Fruit fly (Drosophila melanogaster) whole organism, embryonic: Measurements from ENCODE around the gene kibra.
A peak's percentile ranks its signal among the peaks of the same experiment; 100 is the strongest.

ENCODE experiments used
- Adf1 ChIP-seq: fragments of 200-800 bp; sonication (Bioruptor generic); IDR thresholded peaks from 2 replicates; pipeline ENCODE4 v1.3.6; 2022; ENCODE audit warnings: missing biosample characterization, missing genetic modification characterization
- BEAF-32 ChIP-seq: fragments of 200-800 bp; sonication (Bioruptor generic); optimal IDR thresholded peaks from 3 replicates; lab custom pipeline; 2017; ENCODE audit warnings: missing biosample characterization, missing genetic modification characterization, mild to moderate bottlenecking, moderate library complexity, missing genetic modification reagents
- CG10274 ChIP-seq: fragments of 200-800 bp; sonication (Bioruptor generic); optimal IDR thresholded peaks from 3 replicates; lab custom pipeline; 2017; ENCODE audit warnings: missing biosample characterization, mild to moderate bottlenecking, missing genetic modification characterization
- CG11085 ChIP-seq: fragments of 200-800 bp; sonication (Bioruptor generic); IDR thresholded peaks from 2 replicates; pipeline ENCODE4 v1.3.6; 2022; ENCODE audit warnings: missing biosample characterization, missing genetic modification characterization
- CG11093 ChIP-seq: fragments of 200-800 bp; sonication (Bioruptor generic); IDR thresholded peaks from 3 replicates; pipeline ENCODE4 v1.3.6; 2022; ENCODE audit warnings: missing biosample characterization, missing genetic modification characterization
- CG11504 ChIP-seq: fragments of 200-800 bp; sonication (Bioruptor generic); optimal IDR thresholded peaks from 3 replicates; lab custom pipeline; 2019; ENCODE audit warnings: missing biosample characterization, mild to moderate bottlenecking, missing genetic modification characterization, moderate library complexity
- CG13287 ChIP-seq: fragments of 200-800 bp; sonication (Bioruptor generic); IDR thresholded peaks from 2 replicates; pipeline ENCODE4 v1.3.6; 2022; ENCODE audit warnings: missing biosample characterization, missing genetic modification characterization; ENCODE audit not compliant: partially characterized antibody
- CG13624 ChIP-seq: fragments of 200-800 bp; sonication (Bioruptor generic); optimal IDR thresholded peaks from 2 replicates; lab custom pipeline; 2016; ENCODE audit warnings: missing biosample characterization, missing genetic modification characterization
- CG17186 ChIP-seq: fragments of 200-800 bp; sonication (Bioruptor generic); optimal IDR thresholded peaks from 3 replicates; lab custom pipeline; 2017; ENCODE audit warnings: missing biosample characterization, missing genetic modification reagents, missing genetic modification characterization
- CG17829 ChIP-seq: fragments of 200-800 bp; optimal IDR thresholded peaks from 2 replicates; lab custom pipeline; 2019; ENCODE audit warnings: missing biosample characterization, mild to moderate bottlenecking, missing genetic modification characterization, moderate library complexity
- CG18476 ChIP-seq: fragments of 200-800 bp; sonication (Bioruptor generic); optimal IDR thresholded peaks from 2 replicates; lab custom pipeline; 2016; ENCODE audit warnings: missing biosample characterization, mild to moderate bottlenecking, missing genetic modification characterization
- CG2116 ChIP-seq: fragments of 200-800 bp; sonication (Bioruptor generic); optimal IDR thresholded peaks from 3 replicates; lab custom pipeline; 2018; ENCODE audit warnings: missing biosample characterization, mild to moderate bottlenecking, missing genetic modification characterization
- CG2712 ChIP-seq: fragments of 200-800 bp; optimal IDR thresholded peaks from 3 replicates; lab custom pipeline; 2019; ENCODE audit warnings: missing biosample characterization, mild to moderate bottlenecking, missing genetic modification characterization, moderate library complexity
- CG3065 ChIP-seq: fragments of 200-800 bp; sonication (Bioruptor generic); optimal IDR thresholded peaks from 2 replicates; lab custom pipeline; 2016; ENCODE audit warnings: missing biosample characterization, missing genetic modification characterization
- CG31365 ChIP-seq: fragments of 200-800 bp; sonication (Bioruptor generic); optimal IDR thresholded peaks from 2 replicates; lab custom pipeline; 2018; ENCODE audit warnings: missing biosample characterization, mild to moderate bottlenecking, missing genetic modification characterization
- CG33557 ChIP-seq: fragments of 200-800 bp; sonication (Bioruptor generic); optimal IDR thresholded peaks from 2 replicates; lab custom pipeline; 2019; ENCODE audit warnings: missing biosample characterization, mild to moderate bottlenecking, missing genetic modification characterization, moderate library complexity
- CG34224 ChIP-seq: fragments of 200-800 bp; sonication (Bioruptor generic); IDR thresholded peaks from 3 replicates; pipeline ENCODE4 v1.3.6; 2022; ENCODE audit warnings: missing biosample characterization, missing genetic modification characterization; ENCODE audit not compliant: partially characterized antibody
- CG34376 ChIP-seq: fragments of 200-800 bp; sonication (Bioruptor generic); optimal IDR thresholded peaks from 2 replicates; lab custom pipeline; 2018; ENCODE audit warnings: missing biosample characterization, mild to moderate bottlenecking, missing genetic modification characterization
- CG4328 ChIP-seq: fragments of 200-800 bp; sonication (Bioruptor generic); optimal IDR thresholded peaks from 3 replicates; lab custom pipeline; 2017; ENCODE audit warnings: missing biosample characterization, missing genetic modification reagents, missing genetic modification characterization
- CG8281 ChIP-seq: fragments of 200-800 bp; sonication (Bioruptor generic); optimal IDR thresholded peaks from 2 replicates; lab custom pipeline; 2018; ENCODE audit warnings: missing biosample characterization, mild to moderate bottlenecking, missing genetic modification characterization, moderate library complexity
- CG9876 ChIP-seq: fragments of 200-800 bp; sonication (Bioruptor generic); optimal IDR thresholded peaks from 2 replicates; lab custom pipeline; 2016; ENCODE audit warnings: missing biosample characterization, missing genetic modification characterization
- D ChIP-seq, 2 experiments: fragments of 200-800 bp in 1 of 2; fragments of >200 bp in 1 of 2; sonication (Bioruptor generic) in 1 of 2; optimal IDR thresholded peaks; 2 replicates in 1 of 2; 3 replicates in 1 of 2; lab custom pipeline; 2017; ENCODE audit warnings: mild to moderate bottlenecking in 1 of 2, missing biosample characterization in 1 of 2, missing genetic modification characterization in 1 of 2, missing genetic modification reagents in 1 of 2
- E2f1 ChIP-seq: fragments of 200-800 bp; sonication (Bioruptor generic); IDR thresholded peaks from 2 replicates; pipeline ENCODE4 v1.3.6; 2022; ENCODE audit warnings: missing biosample characterization, missing genetic modification characterization
- ERR ChIP-seq: fragments of 200-800 bp; sonication (Bioruptor generic); optimal IDR thresholded peaks from 2 replicates; lab custom pipeline; 2016; ENCODE audit warnings: missing biosample characterization, missing genetic modification characterization
- Elba2 ChIP-seq: fragments of 200-800 bp; sonication (Bioruptor generic); optimal IDR thresholded peaks from 3 replicates; lab custom pipeline; 2016; ENCODE audit warnings: missing biosample characterization, missing genetic modification characterization
- H2.0 ChIP-seq: fragments of 200-800 bp; sonication (Bioruptor generic); IDR thresholded peaks from 2 replicates; pipeline ENCODE4 v1.3.6; 2022; ENCODE audit warnings: missing biosample characterization, missing genetic modification characterization
- HLH54F ChIP-seq: fragments of 200-800 bp; sonication (Bioruptor generic); optimal IDR thresholded peaks from 3 replicates; lab custom pipeline; 2016; ENCODE audit warnings: missing biosample characterization, missing genetic modification characterization
- HLHmδ ChIP-seq: fragments of 200-800 bp; sonication (Bioruptor generic); optimal IDR thresholded peaks from 2 replicates; lab custom pipeline; 2018; ENCODE audit warnings: missing biosample characterization, mild to moderate bottlenecking, missing genetic modification characterization, moderate library complexity
- Lpt ChIP-seq: fragments of >200 bp; optimal IDR thresholded peaks from 2 replicates; lab custom pipeline; 2018; ENCODE audit warnings: missing biosample characterization, missing genetic modification characterization
- MTF-1 ChIP-seq: fragments of 200-800 bp; sonication (Bioruptor generic); optimal IDR thresholded peaks from 2 replicates; lab custom pipeline; 2018; ENCODE audit warnings: missing biosample characterization, mild to moderate bottlenecking, missing genetic modification characterization, borderline replicate concordance
- Myb ChIP-seq: fragments of 200-800 bp; sonication (Bioruptor generic); optimal IDR thresholded peaks from 2 replicates; lab custom pipeline; 2016; ENCODE audit warnings: missing biosample characterization, missing genetic modification characterization
- Ptx1 ChIP-seq: fragments of 200-800 bp; sonication (Bioruptor generic); IDR thresholded peaks from 2 replicates; pipeline ENCODE4 v1.3.6; 2022; ENCODE audit warnings: missing biosample characterization, missing genetic modification characterization
- Sin3A ChIP-seq: fragments of >200 bp; optimal IDR thresholded peaks from 2 replicates; lab custom pipeline; 2018
- Tbp ChIP-seq: fragments of >200 bp; optimal IDR thresholded peaks from 2 replicates; lab custom pipeline; 2018; ENCODE audit warnings: missing biosample characterization, missing genetic modification characterization
- bab2 ChIP-seq: fragments of 200-800 bp; sonication (Bioruptor generic); optimal IDR thresholded peaks from 2 replicates; lab custom pipeline; 2016; ENCODE audit warnings: missing biosample characterization, missing genetic modification characterization
- danr ChIP-seq: fragments of 200-800 bp; sonication (Bioruptor generic); IDR thresholded peaks from 2 replicates; pipeline ENCODE4 v1.3.6; 2022; ENCODE audit warnings: missing biosample characterization, missing genetic modification characterization
- ems ChIP-seq: fragments of 200-800 bp; sonication (Bioruptor generic); optimal IDR thresholded peaks from 3 replicates; lab custom pipeline; 2016; ENCODE audit warnings: missing biosample characterization, missing genetic modification characterization
- fru ChIP-seq: fragments of >200 bp; optimal IDR thresholded peaks from 2 replicates; lab custom pipeline; 2017
- gro ChIP-seq: fragments of 200-800 bp; sonication (Bioruptor generic); optimal IDR thresholded peaks from 2 replicates; lab custom pipeline; 2016; ENCODE audit warnings: missing biosample characterization, missing genetic modification characterization
- gsb ChIP-seq: fragments of 200-800 bp; sonication (Bioruptor generic); IDR thresholded peaks from 2 replicates; pipeline ENCODE4 v1.3.6; 2022; ENCODE audit warnings: missing biosample characterization, missing genetic modification characterization
- ind ChIP-seq: fragments of 200-800 bp; sonication (Bioruptor generic); optimal IDR thresholded peaks from 3 replicates; lab custom pipeline; 2016; ENCODE audit warnings: missing biosample characterization, missing genetic modification characterization
- kah ChIP-seq: fragments of 200-800 bp; sonication (Bioruptor generic); optimal IDR thresholded peaks from 2 replicates; lab custom pipeline; 2018; ENCODE audit warnings: missing biosample characterization, mild to moderate bottlenecking, missing genetic modification characterization
- kay ChIP-seq: fragments of 200-800 bp; sonication (Bioruptor generic); optimal IDR thresholded peaks from 2 replicates; lab custom pipeline; 2016; ENCODE audit warnings: missing biosample characterization, missing genetic modification characterization
- odd ChIP-seq: fragments of 200-800 bp; sonication (Bioruptor generic); optimal IDR thresholded peaks from 2 replicates; lab custom pipeline; 2017; ENCODE audit warnings: missing biosample characterization, mild to moderate bottlenecking, missing genetic modification characterization
- org-1 ChIP-seq: fragments of 200-800 bp; sonication (Bioruptor generic); optimal IDR thresholded peaks from 2 replicates; lab custom pipeline; 2017; ENCODE audit warnings: missing biosample characterization, missing genetic modification characterization
- phol ChIP-seq: fragments of 200-800 bp; sonication (Bioruptor generic); optimal IDR thresholded peaks from 3 replicates; lab custom pipeline; 2018; ENCODE audit warnings: missing biosample characterization, mild to moderate bottlenecking, missing genetic modification characterization, moderate library complexity
- pum ChIP-seq: fragments of 200-800 bp; sonication (Bioruptor generic); optimal IDR thresholded peaks from 2 replicates; lab custom pipeline; 2016; ENCODE audit warnings: missing biosample characterization, missing genetic modification characterization
- tna ChIP-seq: fragments of 200-800 bp; sonication (Bioruptor generic); IDR thresholded peaks from 2 replicates; pipeline ENCODE4 v1.3.6; 2022; ENCODE audit warnings: missing biosample characterization, missing genetic modification characterization; ENCODE audit not compliant: partially characterized antibody
- trem ChIP-seq: fragments of 200-800 bp; optimal IDR thresholded peaks from 3 replicates; lab custom pipeline; 2019; ENCODE audit warnings: missing biosample characterization, mild to moderate bottlenecking, missing genetic modification characterization, moderate library complexity
- unc-4 ChIP-seq: fragments of 200-800 bp; sonication (Bioruptor generic); IDR thresholded peaks from 2 replicates; pipeline ENCODE4 v1.3.6; 2022; ENCODE audit warnings: missing biosample characterization, missing genetic modification characterization; ENCODE audit not compliant: partially characterized antibody
- unpg ChIP-seq: fragments of 200-800 bp; sonication (Bioruptor generic); optimal IDR thresholded peaks from 3 replicates; lab custom pipeline; 2018; ENCODE audit warnings: missing biosample characterization, mild to moderate bottlenecking, missing genetic modification characterization, moderate library complexity
- vvl ChIP-seq: fragments of 200-800 bp; sonication (Bioruptor generic); IDR thresholded peaks from 2 replicates; pipeline ENCODE4 v1.3.6; 2022; ENCODE audit warnings: missing biosample characterization, missing genetic modification characterization

Gene kibra

DNA sequence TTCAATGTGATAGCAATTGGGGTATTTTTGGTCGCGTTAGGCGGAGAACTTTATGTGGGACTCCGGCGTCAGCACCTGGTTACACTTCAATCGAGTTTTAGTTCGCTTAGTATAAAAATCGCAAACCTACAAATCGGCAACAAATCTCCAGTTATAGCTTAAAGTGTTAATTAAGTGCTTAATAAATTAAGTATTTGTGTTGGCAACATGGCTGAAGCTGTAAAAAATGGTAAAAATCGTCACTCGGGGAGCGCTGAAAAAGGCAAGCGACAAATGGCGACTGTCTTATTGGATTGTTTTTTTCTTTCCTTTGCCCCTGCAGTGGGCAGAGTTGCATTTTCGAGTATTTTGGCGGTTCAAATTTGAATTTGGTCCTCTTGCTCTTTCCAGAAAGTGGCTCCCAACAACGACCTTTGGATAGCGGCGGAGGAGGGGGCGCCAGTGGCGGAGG is 64.7 kb downstream of the kibra start, which contains the start of gene Hexim (continued):
- TF ChIP-seq org-1, result no peak
- TF ChIP-seq MTF-1 (GFP tag; lab: Kevin White, UChicago), result no peak
- no peak for TF ChIP-seq Tbp
- TF ChIP-seq ind (GFP tag; lab: Kevin White, UChicago), result no peak
- no peak for TF ChIP-seq CG8281
- TF ChIP-seq CG34376 (GFP tag; lab: Kevin White, UChicago), result peak; percentile 2
- TF ChIP-seq Sin3A (lab: Kevin White, UChicago), result peak; percentile 90
- TF ChIP-seq unpg (GFP tag; lab: Kevin White, UChicago), result no peak
- TF ChIP-seq E2f1, result no peak
- no peak for TF ChIP-seq CG10274
- TF ChIP-seq phol (tag; lab: Kevin White, UChicago), result peak; percentile 95
- peak; percentile 99 for TF ChIP-seq CG2116
- TF ChIP-seq CG31365 (tag; lab: Kevin White, UChicago), result no peak
- no peak for TF ChIP-seq D (optimal IDR thresholded peaks at IDR 0.05; lab: Kevin White, UChicago)
- TF ChIP-seq D (GFP tag; optimal IDR thresholded peaks at IDR 0.05; lab: Kevin White, UChicago), result no peak
- no peak for TF ChIP-seq ERR (GFP tag; lab: Kevin White, UChicago)
- peak; percentile 19 for TF ChIP-seq CG2712 (tag; lab: Kevin White, UChicago)
- no peak for TF ChIP-seq CG11504 (tag; lab: Kevin White, UChicago)
- no peak for TF ChIP-seq H2.0 (GFP tag; lab: Robert Waterston, UW)
- TF ChIP-seq CG3065 (GFP tag; lab: Kevin White, UChicago), result no peak
- peak; percentile 16 for TF ChIP-seq CG33557 (GFP tag; lab: Kevin White, UChicago)
- TF ChIP-seq vvl (GFP tag; lab: Robert Waterston, UW), result peak; percentile 49; the same call in 1 of the 2 replicates
- no peak for TF ChIP-seq CG18476 (GFP tag; lab: Kevin White, UChicago)
- TF ChIP-seq CG17829 (tag; lab: Kevin White, UChicago), result peak; percentile 45
- TF ChIP-seq kah (GFP tag; lab: Kevin White, UChicago), result no peak
- TF ChIP-seq danr, result no peak
- TF ChIP-seq Elba2, result peak; percentile 89
- TF ChIP-seq gro (GFP tag; lab: Kevin White, UChicago), result peak; percentile 57
- no peak for TF ChIP-seq CG11093 (GFP tag; lab: Robert Waterston, UW)
- peak; percentile 48 for TF ChIP-seq BEAF-32 (GFP tag; lab: Kevin White, UChicago)
- TF ChIP-seq Myb (GFP tag; lab: Kevin White, UChicago), result peak; percentile 59
- peak; percentile 19; the same call in 1 of the 3 replicates for TF ChIP-seq CG34224 (GFP tag; lab: Robert Waterston, UW)
- no peak for TF ChIP-seq CG4328 (GFP tag; lab: Kevin White, UChicago)
- TF ChIP-seq HLHmδ (GFP tag; lab: Kevin White, UChicago), result no peak
- TF ChIP-seq unc-4, result peak; percentile 43; the same call in 1 of the 2 replicates
- no peak for TF ChIP-seq CG9876 (GFP tag; lab: Kevin White, UChicago)
- TF ChIP-seq Adf1 (GFP tag; lab: Robert Waterston, UW), result no peak
- peak; percentile 21 for TF ChIP-seq CG17186 (GFP tag; lab: Kevin White, UChicago)
- TF ChIP-seq HLH54F (GFP tag; lab: Kevin White, UChicago), result no peak
- no peak for TF ChIP-seq tna
- TF ChIP-seq bab2 (GFP tag; lab: Kevin White, UChicago), result no peak
- TF ChIP-seq trem (tag; lab: Kevin White, UChicago), result peak; percentile 35
- TF ChIP-seq fru, result no peak
- no peak for TF ChIP-seq gsb
- TF ChIP-seq kay (GFP tag; lab: Kevin White, UChicago), result no peak
- TF ChIP-seq Ptx1, result no peak
- TF ChIP-seq ems (GFP tag; lab: Kevin White, UChicago), result no peak
- no peak for TF ChIP-seq Lpt (GFP tag; lab: Kevin White, UChicago)
- TF ChIP-seq CG11085 (GFP tag; lab: Robert Waterston, UW), result no peak
- TF ChIP-seq CG13624 (GFP tag; lab: Kevin White, UChicago), result peak; percentile 9
- TF ChIP-seq odd (GFP tag; lab: Kevin White, UChicago), result no peak
- TF ChIP-seq CG13287 (GFP tag; lab: Robert Waterston, UW), result peak; percentile 55
- TF ChIP-seq pum (GFP tag; lab: Kevin White, UChicago), result no peak
